Fruit fly (Drosophila melanogaster): Measurements from ENCODE around the gene mbc.

The mbc gene

DNA sequence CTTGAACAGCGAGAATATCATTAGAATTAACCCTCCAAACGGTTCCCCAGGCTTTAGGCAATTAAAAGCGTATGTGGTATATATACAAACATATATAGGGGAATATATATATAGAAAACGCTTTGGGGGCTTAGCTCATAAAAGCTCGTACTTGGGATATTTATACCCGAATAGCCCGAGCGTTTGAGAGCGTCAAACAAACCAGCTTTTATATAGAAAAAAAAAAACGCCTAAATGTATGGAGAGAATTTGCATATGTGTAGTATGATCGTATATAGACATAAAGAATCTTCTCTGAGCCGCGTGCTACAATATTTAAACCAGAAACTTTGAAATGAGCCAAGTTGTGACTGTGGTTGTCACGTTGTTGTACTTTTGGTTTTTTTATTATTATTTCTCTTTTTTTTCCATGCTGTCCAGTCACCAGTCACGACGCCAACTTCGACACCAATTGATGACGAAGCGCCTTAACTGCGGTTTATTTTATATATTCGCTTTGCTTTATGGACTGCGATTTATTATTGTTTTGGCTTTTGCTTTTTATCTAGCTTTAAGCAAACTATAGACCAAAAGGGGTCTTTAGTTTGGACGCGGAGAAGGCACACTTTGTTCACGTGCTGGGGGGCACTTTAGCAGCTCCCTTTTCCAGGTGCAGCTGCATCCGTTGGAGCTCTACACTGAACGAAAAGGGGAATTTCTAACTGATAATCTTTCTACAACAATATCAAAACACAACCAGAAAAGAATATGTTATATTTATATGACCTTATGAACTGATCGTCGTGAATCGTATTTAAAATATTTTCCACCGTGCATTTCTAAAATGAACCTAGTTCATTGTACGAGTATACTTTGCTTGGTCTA lies 5.4 kb downstream of the mbc start (continued):
- peak; percentile 88 for TF ChIP-seq dsx (GFP tag; optimal IDR thresholded peaks at IDR 0.05; ENCODE audit: poor library complexity, severe bottlenecking)
- no peak for TF ChIP-seq CG8632 (GFP tag; optimal IDR thresholded peaks at IDR 0.05)
- peak; percentile 24 for TF ChIP-seq OdsH (GFP tag; optimal IDR thresholded peaks at IDR 0.05)
- no peak for TF ChIP-seq Sox102F (GFP tag; optimal IDR thresholded peaks at IDR 0.05)
- TF ChIP-seq CG6276 (GFP tag; optimal IDR thresholded peaks at IDR 0.05) = peak; percentile 46
- TF ChIP-seq pdm3 (GFP tag; optimal IDR thresholded peaks at IDR 0.05) = peak; percentile 12
- peak; percentile 78 for TF ChIP-seq CG3032 (tag; optimal IDR thresholded peaks at IDR 0.05)
- peak; percentile 20 for TF ChIP-seq Sox14 (GFP tag; optimal IDR thresholded peaks at IDR 0.05)
- peak; percentile 73 for TF ChIP-seq eg (GFP tag; IDR thresholded peaks at IDR 0.05)
- peak; percentile 29 for TF ChIP-seq cyc (GFP tag; optimal IDR thresholded peaks at IDR 0.05)
- no peak for TF ChIP-seq CG16779 (tag; optimal IDR thresholded peaks at IDR 0.05)
- TF ChIP-seq esn (GFP tag; optimal IDR thresholded peaks at IDR 0.05) = no peak
- no peak for TF ChIP-seq fkh (GFP tag; optimal IDR thresholded peaks at IDR 0.05)
- no peak for TF ChIP-seq Ets21C (GFP tag; optimal IDR thresholded peaks at IDR 0.05)
- peak; percentile 32 for TF ChIP-seq achi (GFP tag; optimal IDR thresholded peaks at IDR 0.05)
- TF ChIP-seq Blimp-1 (GFP tag; optimal IDR thresholded peaks at IDR 0.05) = no peak
- TF ChIP-seq Hr38 (GFP tag; optimal IDR thresholded peaks at IDR 0.05) = no peak
- peak; percentile 42 for TF ChIP-seq Eip75B (GFP tag; optimal IDR thresholded peaks at IDR 0.05)
- TF ChIP-seq dac (GFP tag; optimal IDR thresholded peaks at IDR 0.05) = no peak
- TF ChIP-seq fd59A (GFP tag; optimal IDR thresholded peaks at IDR 0.05) = peak; percentile 35
- 0 out of 3 replicates have a peak, but pooled peaks have one; percentile 24 for TF ChIP-seq CG8119 (GFP tag; IDR thresholded peaks at IDR 0.05)
- TF ChIP-seq CG11762 (GFP tag; optimal IDR thresholded peaks at IDR 0.05; ENCODE audit: insufficient read depth) = peak; percentile 20
- no peak for TF ChIP-seq CG34406 (GFP tag; optimal IDR thresholded peaks at IDR 0.05)
- TF ChIP-seq Hr39 (GFP tag; optimal IDR thresholded peaks at IDR 0.05) = no peak
- peak; percentile 49; the same call in 1 of the 2 replicates for TF ChIP-seq CG11294 (GFP tag; IDR thresholded peaks at IDR 0.05)
- no peak for TF ChIP-seq fd85E (GFP tag; optimal IDR thresholded peaks at IDR 0.05)
- no peak for TF ChIP-seq vri (GFP tag; optimal IDR thresholded peaks at IDR 0.05)
- no peak for TF ChIP-seq CG6854 (GFP tag; optimal IDR thresholded peaks at IDR 0.05)
- peak; percentile 50 for TF ChIP-seq CG32006 (GFP tag; optimal IDR thresholded peaks at IDR 0.05)

DNA sequence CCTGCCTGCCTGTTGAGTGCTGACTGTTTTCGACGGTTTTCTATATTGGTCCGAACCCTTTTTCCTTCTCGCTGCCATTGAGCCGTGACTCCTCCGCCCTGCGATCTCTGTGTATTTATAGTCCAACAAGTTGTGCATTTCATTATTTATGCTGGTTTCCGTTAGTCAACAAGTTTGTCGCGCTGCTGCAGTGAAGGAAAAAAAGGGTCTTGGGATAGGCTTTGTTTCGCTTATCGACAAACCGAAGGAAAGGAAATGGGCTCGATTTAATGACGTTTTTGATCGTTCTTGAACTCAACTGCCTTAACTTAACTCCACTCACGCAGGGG lies 6.0 kb downstream of the mbc start:
- TF ChIP-seq dsx (GFP tag; optimal IDR thresholded peaks at IDR 0.05; ENCODE audit: poor library complexity, severe bottlenecking) = peak; percentile 29
- peak; percentile 7 for TF ChIP-seq CG9139 (GFP tag; optimal IDR thresholded peaks at IDR 0.05)
- TF ChIP-seq Gug (GFP tag; IDR thresholded peaks at IDR 0.05) = no peak

DNA sequence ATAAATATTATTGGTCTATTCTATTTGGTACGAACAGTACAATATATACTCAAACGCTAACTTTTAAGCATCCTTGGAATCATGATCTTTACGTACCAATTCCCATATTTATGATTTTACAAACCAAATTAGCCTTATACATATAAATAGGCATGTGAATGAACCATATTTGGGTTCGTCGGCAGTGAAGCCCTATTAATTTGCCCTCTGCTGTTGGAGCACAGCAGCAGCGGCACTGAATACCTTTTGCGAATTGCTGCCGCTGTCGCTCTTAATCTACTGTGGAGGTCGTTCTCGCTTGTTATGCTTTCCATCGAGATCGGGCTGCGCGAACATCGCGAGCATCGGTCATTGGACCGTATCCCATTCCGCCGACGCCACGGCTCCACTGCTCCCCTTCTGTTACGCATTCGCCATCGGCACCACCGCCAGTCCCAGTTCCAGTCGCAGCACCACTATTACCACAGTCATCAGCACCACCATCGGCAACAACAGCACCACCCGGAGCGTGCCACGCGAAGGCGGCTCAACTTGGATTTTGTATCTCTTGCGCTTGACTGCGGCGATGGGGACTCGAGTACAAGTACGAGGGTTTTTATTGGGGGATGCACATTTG lies 6.9 kb downstream of the mbc start:
- TF ChIP-seq CG10669 (GFP tag; optimal IDR thresholded peaks at IDR 0.05) = peak; percentile 73
- TF ChIP-seq CG11902 (GFP tag; optimal IDR thresholded peaks at IDR 0.05) = peak; percentile 23
- TF ChIP-seq CG15336 (GFP tag; IDR thresholded peaks at IDR 0.05) = peak; percentile 71; the same call in 1 of the 2 replicates
- TF ChIP-seq CG7368 (GFP tag; optimal IDR thresholded peaks at IDR 0.05) = peak; percentile 29
- peak; percentile 63 for TF ChIP-seq eg (GFP tag; IDR thresholded peaks at IDR 0.05)
- peak; percentile 72 for TF ChIP-seq acj6 (GFP tag; optimal IDR thresholded peaks at IDR 0.05)
- peak; percentile 44 for TF ChIP-seq CG6163 (GFP tag; IDR thresholded peaks at IDR 0.05)
- peak; percentile 75 for TF ChIP-seq Sox14 (GFP tag; optimal IDR thresholded peaks at IDR 0.05)
- TF ChIP-seq CG11762 (GFP tag; optimal IDR thresholded peaks at IDR 0.05; ENCODE audit: insufficient read depth) = peak; percentile 67
- TF ChIP-seq CG4318 (GFP tag; optimal IDR thresholded peaks at IDR 0.05) = peak; percentile 70
- TF ChIP-seq CG3919 (GFP tag; optimal IDR thresholded peaks at IDR 0.05) = peak; percentile 70
- peak; percentile 58 for TF ChIP-seq CG6854 (GFP tag; optimal IDR thresholded peaks at IDR 0.05)
- TF ChIP-seq Lpt (GFP tag; optimal IDR thresholded peaks at IDR 0.05) = peak; percentile 39
- peak; percentile 77 for TF ChIP-seq spab (GFP tag; optimal IDR thresholded peaks at IDR 0.05)
- peak; percentile 94 for TF ChIP-seq svp (GFP tag)
- TF ChIP-seq Ets21C (GFP tag; optimal IDR thresholded peaks at IDR 0.05) = peak; percentile 28
- TF ChIP-seq Eip93F (GFP tag; optimal IDR thresholded peaks at IDR 0.05) = no peak
- peak; percentile 88 for TF ChIP-seq CG32006 (GFP tag; optimal IDR thresholded peaks at IDR 0.05)
- peak; percentile 65 for TF ChIP-seq CG8632 (GFP tag; optimal IDR thresholded peaks at IDR 0.05)
- TF ChIP-seq CG1621 (tag; optimal IDR thresholded peaks at IDR 0.05) = peak; percentile 70
- TF ChIP-seq CG3032 (tag; optimal IDR thresholded peaks at IDR 0.05) = peak; percentile 80
- TF ChIP-seq Eip78C (GFP tag) = peak; percentile 93
- peak; percentile 24 for TF ChIP-seq CG16779 (tag; optimal IDR thresholded peaks at IDR 0.05)
- peak; percentile 80 for TF ChIP-seq CG10631 (GFP tag; optimal IDR thresholded peaks at IDR 0.05)

Measured in whole organism, prepupa.